Fruit fly (Drosophila melanogaster): ENCODE data around the gene Tim17b2.

- TF ChIP-seq bab1 (GFP tag; optimal IDR thresholded peaks at IDR 0.05), result no peak
- TF ChIP-seq Clk (GFP tag; optimal IDR thresholded peaks at IDR 0.05), result no peak
- TF ChIP-seq kay (GFP tag; ENCODE audit: borderline replicate concordance), result no peak
- TF ChIP-seq CG7101 (tag; optimal IDR thresholded peaks at IDR 0.05), result no peak
- TF ChIP-seq CG5204 (GFP tag; optimal IDR thresholded peaks at IDR 0.05), result no peak
- no peak for TF ChIP-seq toe (GFP tag; optimal IDR thresholded peaks at IDR 0.05)
- no peak for TF ChIP-seq ovo (GFP tag; optimal IDR thresholded peaks at IDR 0.05)
- no peak for TF ChIP-seq pad (GFP tag; optimal IDR thresholded peaks at IDR 0.05)
- TF ChIP-seq CG12768 (GFP tag; optimal IDR thresholded peaks at IDR 0.05), result no peak
- no peak for TF ChIP-seq tj (GFP tag; optimal IDR thresholded peaks at IDR 0.05)
- no peak for TF ChIP-seq CG11617 (GFP tag; optimal IDR thresholded peaks at IDR 0.05)
Measured at dm6 chr2L:15462998-15463397, 21.5 kb upstream of the Tim17b2 start.
